Worm (Caenorhabditis elegans): ENCODE results near the gene srbc-12.

DNA sequence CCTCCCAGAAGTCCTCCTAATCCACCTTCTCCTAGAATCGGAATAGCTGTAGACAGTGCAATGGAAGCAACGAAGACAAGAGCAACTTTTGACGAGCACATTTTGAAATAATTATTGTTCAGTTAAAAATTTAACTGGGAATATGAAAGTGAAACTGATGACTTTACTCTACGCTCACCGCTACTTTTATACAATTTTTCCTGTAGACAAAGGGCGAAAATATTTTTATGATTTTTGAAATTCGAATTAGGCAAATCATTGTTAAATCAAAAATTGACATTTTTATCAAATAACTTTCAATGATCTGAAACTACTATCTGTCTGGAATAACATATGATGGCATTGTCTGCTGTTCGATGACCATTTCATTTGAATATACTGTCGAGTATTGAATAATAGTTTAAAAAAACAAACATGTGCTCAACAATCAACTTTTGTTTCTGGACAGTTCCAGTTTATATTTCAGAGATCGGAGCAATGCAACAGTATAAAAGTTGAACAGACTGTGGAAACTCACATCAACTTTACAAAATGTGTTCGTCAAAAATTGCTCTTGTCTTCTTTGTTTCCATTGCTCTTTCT, 43.9 kb downstream of the srbc-12 start, which contains the start of the genes srlf-23 and srlf-20:
- no peak for TF ChIP-seq mep-1 (tag; optimal IDR thresholded peaks at IDR 0.05)
- TF ChIP-seq unc-62 (GFP tag; optimal IDR thresholded peaks at IDR 0.05) = no peak
- TF ChIP-seq ham-2 (GFP tag; optimal IDR thresholded peaks at IDR 0.05) = no peak
- TF ChIP-seq bed-3 (GFP tag; optimal IDR thresholded peaks at IDR 0.05) = no peak
- TF ChIP-seq nhr-28 (tag; optimal IDR thresholded peaks at IDR 0.05) = no peak
- no peak for TF ChIP-seq snpc-4 (tag; optimal IDR thresholded peaks at IDR 0.05)
- no peak for TF ChIP-seq zip-8 (tag; optimal IDR thresholded peaks at IDR 0.05)
- no peak for TF ChIP-seq ztf-11 (tag; optimal IDR thresholded peaks at IDR 0.05)
- TF ChIP-seq unc-39 (tag; optimal IDR thresholded peaks at IDR 0.05) = no peak
- no peak for TF ChIP-seq cnd-1 (tag; optimal IDR thresholded peaks at IDR 0.05)
